Fruit fly (Drosophila melanogaster): ENCODE results near the gene CG33290.

CG33290 gene

DNA sequence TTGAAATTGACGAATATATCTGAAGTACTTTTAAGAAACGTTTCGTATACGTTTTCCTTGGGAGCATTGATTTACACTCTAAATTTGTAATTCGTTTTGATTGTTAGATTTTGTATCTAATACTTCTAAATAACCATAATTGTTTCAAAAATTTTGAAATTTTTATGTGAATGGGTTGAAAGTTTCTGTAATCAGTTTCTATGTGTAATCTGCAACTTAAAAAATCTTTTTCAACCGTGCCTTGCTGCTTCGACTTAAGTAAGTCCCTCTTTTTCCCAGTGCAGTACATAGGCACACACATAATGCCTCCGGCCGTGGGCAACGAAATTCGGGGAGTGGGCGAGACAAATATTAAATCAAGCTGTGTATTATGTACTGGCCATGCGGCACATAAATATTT is 43.2 kb downstream of the CG33290 start (continued):
- no peak for TF ChIP-seq CHES-1-like (GFP tag; optimal IDR thresholded peaks at IDR 0.05)
- no peak for TF ChIP-seq CG1832 (GFP tag; optimal IDR thresholded peaks at IDR 0.05)
- no peak for TF ChIP-seq insv (GFP tag; optimal IDR thresholded peaks at IDR 0.05)
- TF ChIP-seq Elba2 (GFP tag; optimal IDR thresholded peaks at IDR 0.05) = no peak
- peak in 1 of 2 experiments; percentile 22 for TF ChIP-seq Pdp1 (GFP tag; optimal IDR thresholded peaks at IDR 0.05)
- TF ChIP-seq grau (tag; optimal IDR thresholded peaks at IDR 0.05) = no peak
- TF ChIP-seq ro (GFP tag; IDR thresholded peaks at IDR 0.05) = no peak
- TF ChIP-seq CG33557 (GFP tag; optimal IDR thresholded peaks at IDR 0.05) = no peak
- TF ChIP-seq jigr1 (GFP tag; IDR thresholded peaks at IDR 0.05) = no peak
- no peak for TF ChIP-seq CG9932 (GFP tag; IDR thresholded peaks at IDR 0.05)
- TF ChIP-seq vnd (GFP tag; IDR thresholded peaks at IDR 0.05; ENCODE audit: partially characterized antibody) = no peak
- no peak for TF ChIP-seq CG17359 (tag; optimal IDR thresholded peaks at IDR 0.05)
- no peak for TF ChIP-seq CG10321 (GFP tag; IDR thresholded peaks at IDR 0.05)
- TF ChIP-seq Ravus (GFP tag; IDR thresholded peaks at IDR 0.05) = no peak
- no peak for TF ChIP-seq CG11085 (GFP tag; IDR thresholded peaks at IDR 0.05)
- TF ChIP-seq CG12104 (GFP tag; optimal IDR thresholded peaks at IDR 0.05) = no peak
- no peak for TF ChIP-seq inv (GFP tag; IDR thresholded peaks at IDR 0.05; ENCODE audit: partially characterized antibody)
- TF ChIP-seq CG2712 (tag; optimal IDR thresholded peaks at IDR 0.05) = peak; percentile 44
- TF ChIP-seq CG14014 (GFP tag; IDR thresholded peaks at IDR 0.05) = no peak
- peak in 1 of 2 experiments; percentile 14 for TF ChIP-seq chif (GFP tag; optimal IDR thresholded peaks at IDR 0.05)
- no peak for TF ChIP-seq CG13287 (GFP tag; IDR thresholded peaks at IDR 0.05; ENCODE audit: partially characterized antibody)
- no peak for TF ChIP-seq CG8281 (tag; optimal IDR thresholded peaks at IDR 0.05)
- TF ChIP-seq nerfin-2 (GFP tag; IDR thresholded peaks at IDR 0.05; ENCODE audit: partially characterized antibody) = no peak
- no peak for TF ChIP-seq ERR (GFP tag; optimal IDR thresholded peaks at IDR 0.05)
- TF ChIP-seq Sox102F (GFP tag; optimal IDR thresholded peaks at IDR 0.05) = no peak
- TF ChIP-seq chn (GFP tag; optimal IDR thresholded peaks at IDR 0.05) = peak; percentile 8
- TF ChIP-seq tll (GFP tag; optimal IDR thresholded peaks at IDR 0.05) = no peak
- TF ChIP-seq sd (tag; optimal IDR thresholded peaks at IDR 0.05) = no peak
- TF ChIP-seq gcm2 (GFP tag; optimal IDR thresholded peaks at IDR 0.05) = no peak
- TF ChIP-seq jumu (GFP tag; optimal IDR thresholded peaks at IDR 0.05) = no peak
- TF ChIP-seq pnt (GFP tag; optimal IDR thresholded peaks at IDR 0.05) = no peak
- TF ChIP-seq ab (GFP tag; optimal IDR thresholded peaks at IDR 0.05) = no peak
- no peak for TF ChIP-seq tna (GFP tag; IDR thresholded peaks at IDR 0.05; ENCODE audit: partially characterized antibody)
- TF ChIP-seq fd102C (GFP tag; optimal IDR thresholded peaks at IDR 0.05) = no peak
- TF ChIP-seq dpn (GFP tag; optimal IDR thresholded peaks at IDR 0.05) = no peak
- TF ChIP-seq pita (GFP tag; optimal IDR thresholded peaks at IDR 0.05) = no peak
- TF ChIP-seq bowl (GFP tag; IDR thresholded peaks at IDR 0.05) = no peak
- no peak for TF ChIP-seq usp (GFP tag; optimal IDR thresholded peaks at IDR 0.05)

DNA sequence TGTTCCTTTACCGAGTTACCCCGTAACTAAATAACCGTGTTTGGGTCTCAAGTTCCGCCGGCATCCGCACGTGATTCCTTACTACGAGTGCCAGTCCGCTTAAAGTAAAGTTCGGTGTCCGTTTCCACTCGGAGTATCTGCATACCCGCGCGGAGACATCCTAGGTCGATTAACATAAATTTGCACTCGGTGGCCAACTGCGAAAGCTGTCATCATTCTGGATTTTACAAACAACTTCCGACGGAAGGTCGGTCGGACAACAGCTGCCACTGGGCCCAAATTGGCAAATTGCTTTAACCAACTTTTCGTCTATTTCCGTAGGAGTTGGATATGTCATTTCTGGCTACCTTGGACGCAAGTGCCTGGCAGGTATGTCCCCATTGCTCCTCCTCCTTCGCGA is 44.4 kb downstream of the CG33290 start, which contains the start of gene TfAP-2:
TSS of gene TfAP-2 (plus strand) at position 301 of the 400 bp plus-strand sequence.
- no peak for TF ChIP-seq CG14050 (GFP tag; IDR thresholded peaks at IDR 0.05)
- 0 out of 3 replicates have a peak, but pooled peaks have one; percentile 20 for TF ChIP-seq vnd (GFP tag; IDR thresholded peaks at IDR 0.05; ENCODE audit: partially characterized antibody)

DNA sequence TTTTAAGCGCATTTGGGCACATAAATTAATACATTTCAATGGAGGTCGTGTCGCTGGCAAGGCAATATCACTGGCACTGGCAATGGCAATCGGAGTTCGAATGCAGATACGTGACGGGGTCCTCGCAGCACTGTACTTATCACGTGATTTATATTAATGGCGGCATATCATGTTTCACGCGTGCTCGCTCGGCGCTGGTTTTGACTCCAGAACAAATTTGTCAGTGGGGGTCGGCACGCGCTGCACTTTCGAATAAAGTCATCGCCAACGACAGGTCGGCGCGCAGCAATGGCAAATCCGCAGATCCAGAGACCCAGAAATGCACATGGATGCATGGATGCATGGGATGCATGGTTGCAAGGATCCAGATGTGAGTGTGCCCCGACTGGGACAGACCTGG is 49.1 kb downstream of the CG33290 start:
- TF ChIP-seq Mad (GFP tag; optimal IDR thresholded peaks at IDR 0.05) = no peak
- 0 out of 3 replicates have a peak, but pooled peaks have one; percentile 49 for TF ChIP-seq CG7963 (GFP tag; IDR thresholded peaks at IDR 0.05; ENCODE audit: partially characterized antibody)
- TF ChIP-seq HLHmδ (GFP tag; optimal IDR thresholded peaks at IDR 0.05) = peak; percentile 8

Measured in whole organism, embryonic.